Fruit fly (Drosophila melanogaster) whole organism, embryonic: Measurements from ENCODE around the gene Ubc6.

Source experiments
- Ada2b ChIP-seq: fragments of 200-800 bp; sonication (Bioruptor generic); IDR thresholded peaks from 2 replicates; pipeline ENCODE4 v1.3.6; 2022; ENCODE audit warnings: missing biosample characterization, missing genetic modification characterization
- Aef1 ChIP-seq: fragments of 200-800 bp; sonication (Bioruptor generic); IDR thresholded peaks from 3 replicates; pipeline ENCODE4 v1.3.6; 2022; ENCODE audit warnings: missing biosample characterization, missing genetic modification characterization
- Asciz ChIP-seq: fragments of 200-800 bp; sonication (Bioruptor generic); optimal IDR thresholded peaks from 2 replicates; lab custom pipeline; 2017; ENCODE audit warnings: missing biosample characterization, mild to moderate bottlenecking, missing genetic modification characterization, missing genetic modification reagents
- Atf-2 ChIP-seq: fragments of 200-800 bp; sonication (Bioruptor generic); optimal IDR thresholded peaks from 2 replicates; lab custom pipeline; 2016; ENCODE audit warnings: missing biosample characterization, missing genetic modification characterization
- Blimp-1 ChIP-seq: fragments of 200-800 bp; sonication (Bioruptor generic); optimal IDR thresholded peaks from 3 replicates; lab custom pipeline; 2018; ENCODE audit warnings: missing biosample characterization, missing genetic modification characterization, mild to moderate bottlenecking, moderate library complexity, missing genetic modification reagents
- C15 ChIP-seq: fragments of 200-800 bp; sonication (Bioruptor generic); IDR thresholded peaks from 3 replicates; pipeline ENCODE4 v1.3.6; 2022; ENCODE audit warnings: missing biosample characterization, missing genetic modification characterization
- CG1024 ChIP-seq: fragments of 200-800 bp; sonication (Bioruptor generic); IDR thresholded peaks from 2 replicates; pipeline ENCODE4 v1.3.6; 2022; ENCODE audit warnings: missing biosample characterization, missing genetic modification characterization
- CG11504 ChIP-seq: fragments of 200-800 bp; sonication (Bioruptor generic); optimal IDR thresholded peaks from 3 replicates; lab custom pipeline; 2019; ENCODE audit warnings: missing biosample characterization, mild to moderate bottlenecking, missing genetic modification characterization, moderate library complexity
- CG1233 ChIP-seq: fragments of 200-800 bp; sonication (Bioruptor generic); optimal IDR thresholded peaks from 4 replicates; lab custom pipeline; 2018; ENCODE audit warnings: missing biosample characterization, mild to moderate bottlenecking, missing genetic modification characterization
- CG13624 ChIP-seq: fragments of 200-800 bp; sonication (Bioruptor generic); optimal IDR thresholded peaks from 2 replicates; lab custom pipeline; 2016; ENCODE audit warnings: missing biosample characterization, missing genetic modification characterization
- CG14710 ChIP-seq: fragments of 200-800 bp; sonication (Bioruptor generic); optimal IDR thresholded peaks from 3 replicates; lab custom pipeline; 2019; ENCODE audit warnings: missing biosample characterization, mild to moderate bottlenecking, missing genetic modification characterization, moderate library complexity
- CG15011 ChIP-seq: fragments of 200-800 bp; sonication (Bioruptor generic); optimal IDR thresholded peaks from 3 replicates; lab custom pipeline; 2018; ENCODE audit warnings: missing biosample characterization, mild to moderate bottlenecking, missing genetic modification characterization
- CG15073 ChIP-seq: fragments of 200-800 bp; sonication (Bioruptor generic); optimal IDR thresholded peaks from 2 replicates; lab custom pipeline; 2016; ENCODE audit warnings: missing biosample characterization, missing genetic modification characterization
- CG18262 ChIP-seq: fragments of 200-800 bp; optimal IDR thresholded peaks from 3 replicates; lab custom pipeline; 2019; ENCODE audit warnings: missing biosample characterization, mild to moderate bottlenecking, missing genetic modification characterization, moderate library complexity
- CG2129 ChIP-seq: fragments of 200-800 bp; sonication (Bioruptor generic); IDR thresholded peaks from 2 replicates; pipeline ENCODE4 v1.3.6; 2022; ENCODE audit warnings: missing biosample characterization, missing genetic modification characterization; ENCODE audit not compliant: partially characterized antibody
- CG2712 ChIP-seq: fragments of 200-800 bp; optimal IDR thresholded peaks from 3 replicates; lab custom pipeline; 2019; ENCODE audit warnings: missing biosample characterization, mild to moderate bottlenecking, missing genetic modification characterization, moderate library complexity
- CG31441 ChIP-seq: fragments of 200-800 bp; sonication (Bioruptor generic); IDR thresholded peaks from 2 replicates; pipeline ENCODE4 v1.3.6; 2022; ENCODE audit warnings: missing biosample characterization, missing genetic modification characterization
- CG3838 ChIP-seq: fragments of 200-800 bp; sonication (Bioruptor generic); optimal IDR thresholded peaks from 3 replicates; lab custom pipeline; 2016; ENCODE audit warnings: missing biosample characterization, missing genetic modification characterization
- CG42726 ChIP-seq: fragments of 200-800 bp; sonication (Bioruptor generic); IDR thresholded peaks from 2 replicates; pipeline ENCODE4 v1.3.6; 2022; ENCODE audit warnings: missing biosample characterization, missing genetic modification characterization; ENCODE audit not compliant: partially characterized antibody
- CG4360 ChIP-seq: fragments of 200-800 bp; sonication (Bioruptor generic); IDR thresholded peaks from 2 replicates; pipeline ENCODE4 v1.3.6; 2022; ENCODE audit warnings: missing biosample characterization, missing genetic modification characterization
- CG5180 ChIP-seq: fragments of 200-800 bp; sonication (Bioruptor generic); optimal IDR thresholded peaks from 3 replicates; lab custom pipeline; 2017; ENCODE audit warnings: missing biosample characterization, missing genetic modification characterization, mild to moderate bottlenecking, moderate library complexity, missing genetic modification reagents
- CG7271 ChIP-seq: fragments of 200-800 bp; sonication (Bioruptor generic); optimal IDR thresholded peaks from 2 replicates; lab custom pipeline; 2018; ENCODE audit warnings: missing biosample characterization, mild to moderate bottlenecking, missing genetic modification characterization, moderate library complexity
- D19A ChIP-seq: fragments of 200-800 bp; optimal IDR thresholded peaks from 3 replicates; lab custom pipeline; 2019; ENCODE audit warnings: missing biosample characterization, mild to moderate bottlenecking, missing genetic modification characterization, moderate library complexity
- Dip2 ChIP-seq: fragments of 200-800 bp; sonication (Bioruptor generic); IDR thresholded peaks from 2 replicates; pipeline ENCODE4 v1.3.6; 2022; ENCODE audit warnings: missing biosample characterization, missing genetic modification characterization
- Dll ChIP-seq: fragments of 200-800 bp; sonication (Bioruptor generic); IDR thresholded peaks from 4 replicates; pipeline ENCODE4 v1.3.6; 2022; ENCODE audit warnings: missing biosample characterization, missing genetic modification characterization; ENCODE audit not compliant: partially characterized antibody
- Hmr ChIP-seq: fragments of 200-800 bp; sonication (Bioruptor generic); optimal IDR thresholded peaks from 3 replicates; lab custom pipeline; 2017; ENCODE audit warnings: mild to moderate bottlenecking, missing biosample characterization, missing genetic modification reagents, missing genetic modification characterization
- MESR4 ChIP-seq: fragments of 200-800 bp; sonication (Bioruptor generic); optimal IDR thresholded peaks from 2 replicates; lab custom pipeline; 2018; ENCODE audit warnings: missing biosample characterization, mild to moderate bottlenecking, missing genetic modification characterization, moderate library complexity
- Med ChIP-seq: fragments of 200-800 bp; sonication (Bioruptor generic); peaks from one replicate; lab custom pipeline; 2016; ENCODE audit warnings: missing biosample characterization, missing genetic modification characterization, mild to moderate bottlenecking, inconsistent platforms, moderate library complexity
- Mrtf ChIP-seq: fragments of 200-800 bp; sonication (Bioruptor generic); IDR thresholded peaks from 3 replicates; pipeline ENCODE4 v1.3.6; 2022; ENCODE audit warnings: missing biosample characterization, missing genetic modification characterization
- Myb ChIP-seq: fragments of 200-800 bp; sonication (Bioruptor generic); optimal IDR thresholded peaks from 2 replicates; lab custom pipeline; 2016; ENCODE audit warnings: missing biosample characterization, missing genetic modification characterization
- NK7.1 ChIP-seq: fragments of 200-800 bp; sonication (Bioruptor generic); optimal IDR thresholded peaks from 3 replicates; lab custom pipeline; 2016; ENCODE audit warnings: missing biosample characterization, missing genetic modification characterization
- Neu2 ChIP-seq: fragments of 200-800 bp; sonication (Bioruptor generic); optimal IDR thresholded peaks from 3 replicates; lab custom pipeline; 2016; ENCODE audit warnings: missing biosample characterization, missing genetic modification characterization, borderline replicate concordance
- Pdp1 ChIP-seq, 2 experiments: fragments of 200-800 bp; sonication (Bioruptor generic); optimal IDR thresholded peaks; 3 replicates each; lab custom pipeline; 2016; ENCODE audit warnings: missing biosample characterization in 2 of 2, missing genetic modification characterization in 2 of 2, mild to moderate bottlenecking in 1 of 2, moderate library complexity in 1 of 2
- Vsx1 ChIP-seq: fragments of 200-800 bp; sonication (Bioruptor generic); optimal IDR thresholded peaks from 2 replicates; lab custom pipeline; 2017; ENCODE audit warnings: missing biosample characterization, mild to moderate bottlenecking, missing genetic modification characterization, missing genetic modification reagents
- ara ChIP-seq: fragments of 200-800 bp; sonication (Bioruptor generic); IDR thresholded peaks from 2 replicates; pipeline ENCODE4 v1.3.6; 2022; ENCODE audit warnings: missing biosample characterization, missing genetic modification characterization
- az2 ChIP-seq: fragments of 200-800 bp; sonication (Bioruptor generic); optimal IDR thresholded peaks from 3 replicates; lab custom pipeline; 2016; ENCODE audit warnings: missing biosample characterization, missing genetic modification characterization
- ci ChIP-seq: fragments of 200-800 bp; sonication (Bioruptor generic); IDR thresholded peaks from 3 replicates; pipeline ENCODE4 v1.3.6; 2022; ENCODE audit warnings: missing biosample characterization, missing genetic modification characterization
- dati ChIP-seq: fragments of 200-800 bp; sonication (Bioruptor generic); IDR thresholded peaks from 2 replicates; pipeline ENCODE4 v1.3.6; 2022; ENCODE audit warnings: missing biosample characterization, missing genetic modification characterization
- fd96Cb ChIP-seq: fragments of 200-800 bp; sonication (Bioruptor generic); optimal IDR thresholded peaks from 2 replicates; lab custom pipeline; 2018; ENCODE audit warnings: missing biosample characterization, mild to moderate bottlenecking, missing genetic modification characterization, moderate library complexity
- jing ChIP-seq: fragments of 200-800 bp; sonication (Bioruptor generic); optimal IDR thresholded peaks from 2 replicates; lab custom pipeline; 2018; ENCODE audit warnings: missing biosample characterization, mild to moderate bottlenecking, missing genetic modification characterization
- kah ChIP-seq: fragments of 200-800 bp; sonication (Bioruptor generic); optimal IDR thresholded peaks from 2 replicates; lab custom pipeline; 2018; ENCODE audit warnings: missing biosample characterization, mild to moderate bottlenecking, missing genetic modification characterization
- luna ChIP-seq: fragments of 200-800 bp; sonication (Bioruptor generic); optimal IDR thresholded peaks from 2 replicates; lab custom pipeline; 2016; ENCODE audit warnings: missing biosample characterization, missing genetic modification characterization
- otp ChIP-seq: fragments of 200-800 bp; sonication (Bioruptor generic); IDR thresholded peaks from 3 replicates; pipeline ENCODE4, ENCODE4 v1.3.6; 2022; ENCODE audit warnings: missing biosample characterization, missing genetic modification characterization
- repo ChIP-seq: fragments of 200-800 bp; sonication (Bioruptor generic); optimal IDR thresholded peaks from 2 replicates; lab custom pipeline; 2016; ENCODE audit warnings: missing biosample characterization, missing genetic modification characterization
- row ChIP-seq: fragments of 200-800 bp; sonication (Bioruptor generic); IDR thresholded peaks from 3 replicates; pipeline ENCODE4 v1.3.6; 2022; ENCODE audit warnings: missing biosample characterization, missing genetic modification characterization
- sens ChIP-seq: fragments of 200-800 bp; sonication (Bioruptor generic); peaks from one replicate; lab custom pipeline; 2016; ENCODE audit warnings: missing biosample characterization, missing genetic modification characterization
- stc ChIP-seq: fragments of 200-800 bp; sonication (Bioruptor generic); IDR thresholded peaks from 2 replicates; pipeline ENCODE4 v1.3.6; 2022; ENCODE audit warnings: missing biosample characterization, missing genetic modification characterization
- wek ChIP-seq: fragments of 200-800 bp; sonication (Bioruptor generic); optimal IDR thresholded peaks from 3 replicates; lab custom pipeline; 2018; ENCODE audit warnings: missing biosample characterization, mild to moderate bottlenecking, missing genetic modification characterization, moderate library complexity
- zen2 ChIP-seq: fragments of 200-800 bp; sonication (Bioruptor generic); IDR thresholded peaks from 3 replicates; pipeline ENCODE4 v1.3.6; 2022; ENCODE audit warnings: missing biosample characterization, missing genetic modification characterization; ENCODE audit not compliant: partially characterized antibody
- zf30C ChIP-seq: fragments of 200-800 bp; sonication (Bioruptor generic); optimal IDR thresholded peaks from 3 replicates; lab custom pipeline; 2018; ENCODE audit warnings: missing biosample characterization, mild to moderate bottlenecking, missing genetic modification characterization

The Ubc6 gene

DNA sequence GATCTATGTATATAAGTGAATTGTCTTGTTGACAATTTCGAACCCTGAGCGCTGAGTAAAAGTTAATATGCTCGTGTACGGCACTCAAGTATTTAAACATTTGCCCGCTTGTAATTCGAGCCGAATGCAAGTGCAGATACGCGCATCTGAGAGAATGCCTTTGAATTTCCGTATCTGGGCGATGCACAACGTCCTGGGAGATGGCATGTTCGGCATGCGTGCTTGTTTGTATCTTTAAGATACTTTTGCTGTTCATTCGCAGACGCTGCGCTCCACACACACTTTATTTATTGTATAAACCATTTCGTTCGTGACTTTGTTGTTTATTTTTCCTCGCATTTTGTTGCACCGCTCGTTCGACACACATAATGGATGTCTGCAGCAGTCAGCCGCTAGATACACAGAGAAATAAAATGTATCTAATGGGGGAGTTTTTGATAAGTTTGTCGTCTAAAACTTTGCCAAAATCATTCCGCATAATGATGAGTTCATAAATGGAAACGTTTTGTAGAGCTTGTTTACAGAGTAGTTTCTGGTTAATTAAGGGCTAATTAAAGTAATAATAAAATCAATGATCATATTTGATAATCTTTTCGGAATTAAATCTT lies 21.4 kb upstream of the Ubc6 start (continued):
- TF ChIP-seq zen2 (GFP tag; lab: Robert Waterston, UW) (no peak), otp (GFP tag; lab: Robert Waterston, UW) (no peak; the same call in 2 of the 3 replicates), Dip2 (GFP tag; lab: Robert Waterston, UW) (no peak), CG11504 (tag; lab: Kevin White, UChicago) (peak; percentile 4), CG3838 (no peak), CG1233 (GFP tag; lab: Kevin White, UChicago) (peak; percentile 12), Vsx1 (GFP tag; lab: Kevin White, UChicago) (peak; percentile 24), Mrtf (GFP tag; lab: Robert Waterston, UW) (no peak), C15 (GFP tag; lab: Robert Waterston, UW) (no peak), CG13624 (GFP tag; lab: Kevin White, UChicago) (no peak), CG7271 (no peak), Atf-2 (GFP tag; lab: Kevin White, UChicago) (no peak), D19A (tag; lab: Kevin White, UChicago) (peak; percentile 26), luna (no peak), Asciz (GFP tag; lab: Kevin White, UChicago) (no peak), CG14710 (tag; lab: Kevin White, UChicago) (peak; percentile 5), repo (GFP tag; lab: Kevin White, UChicago) (no peak), Ada2b (no peak), CG15073 (GFP tag; lab: Kevin White, UChicago) (no peak), Hmr (GFP tag; lab: Kevin White, UChicago) (no peak), fd96Cb (tag; lab: Kevin White, UChicago) (no peak), jing (GFP tag; lab: Kevin White, UChicago) (no peak), Blimp-1 (GFP tag; lab: Kevin White, UChicago) (no peak), CG5180 (GFP tag; lab: Kevin White, UChicago) (peak; percentile 4), Aef1 (GFP tag; lab: Robert Waterston, UW) (no peak), CG2129 (GFP tag; lab: Robert Waterston, UW) (no peak), Myb (GFP tag; lab: Kevin White, UChicago) (no peak), MESR4 (GFP tag; lab: Kevin White, UChicago) (no peak), dati (GFP tag; lab: Robert Waterston, UW) (peak; percentile 5; the same call in 1 of the 2 replicates), Neu2 (GFP tag; lab: Kevin White, UChicago) (no peak), ci (GFP tag; lab: Robert Waterston, UW) (0 out of 3 replicates have a peak, but pooled peaks have one; percentile 28), row (GFP tag; lab: Robert Waterston, UW) (no peak), CG4360 (GFP tag; lab: Robert Waterston, UW) (peak; percentile 17; the same call in 1 of the 2 replicates), wek (GFP tag; lab: Kevin White, UChicago) (peak; percentile 2), Dll (no peak), CG15011 (GFP tag; lab: Kevin White, UChicago) (no peak), CG31441 (GFP tag; lab: Robert Waterston, UW) (0 out of 2 replicates have a peak, but pooled peaks have one; percentile 11), zf30C (peak; percentile 73), CG1024 (GFP tag; lab: Robert Waterston, UW) (no peak), stc (no peak), sens (GFP tag; lab: Kevin White, UChicago) (peak; percentile 84), Med (peak; percentile 65), NK7.1 (GFP tag; lab: Kevin White, UChicago) (no peak), az2 (GFP tag; lab: Kevin White, UChicago) (peak; percentile 3), CG18262 (tag; lab: Kevin White, UChicago) (peak; percentile 47), CG42726 (GFP tag; lab: Robert Waterston, UW) (no peak), kah (GFP tag; lab: Kevin White, UChicago) (no peak), CG2712 (peak; percentile 17), Pdp1 (GFP tag; optimal IDR thresholded peaks at IDR 0.05; lab: Kevin White, UChicago) (peak in 1 of 2 experiments; percentile 52), ara (GFP tag; lab: Robert Waterston, UW) (peak; percentile 28; the same call in 1 of the 2 replicates)
